Worm (Caenorhabditis elegans): Measurements from ENCODE around the gene idpp-8.

The idpp-8 gene

DNA sequence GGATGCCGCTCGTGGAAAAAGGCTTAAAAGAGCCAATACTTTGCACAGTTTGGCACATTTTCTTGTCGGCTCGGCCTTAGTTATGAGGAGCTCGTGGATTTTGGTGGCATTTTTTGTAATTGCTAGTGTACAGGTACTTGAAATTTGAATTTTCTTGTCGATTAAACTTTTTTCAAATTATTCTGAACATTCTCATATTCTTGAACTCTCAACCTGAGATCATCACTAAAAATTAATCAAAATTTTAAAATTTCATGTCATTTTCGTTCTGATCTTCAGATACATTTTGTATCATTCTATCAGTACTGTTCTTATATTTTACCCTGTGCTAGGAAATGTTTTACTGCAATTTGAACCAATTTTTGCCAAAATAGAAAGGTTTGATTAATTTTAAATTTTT is 6.1 kb downstream of the idpp-8 start, which contains the start of gene idpp-4:
Gene idpp-4 (plus strand): TSS at position 51 of the 400 bp plus-strand sequence.
- TF ChIP-seq lsy-2 (tag; optimal IDR thresholded peaks at IDR 0.05) (no peak), nhr-21 (tag; optimal IDR thresholded peaks at IDR 0.05) (no peak), nhr-11 (tag; optimal IDR thresholded peaks at IDR 0.05) (no peak), nhr-237 (tag; optimal IDR thresholded peaks at IDR 0.05) (no peak), mbf-1 (tag; optimal IDR thresholded peaks at IDR 0.05) (no peak), lin-13 (GFP tag; optimal IDR thresholded peaks at IDR 0.05) (no peak), crh-2 (tag; optimal IDR thresholded peaks at IDR 0.05) (no peak), blmp-1 (tag; optimal IDR thresholded peaks at IDR 0.05; ENCODE audit: insufficient read depth) (no peak), Y55F3AM.14 (GFP tag; optimal IDR thresholded peaks at IDR 0.05) (no peak), nhr-12 (tag; optimal IDR thresholded peaks at IDR 0.05) (no peak), zag-1 (tag; optimal IDR thresholded peaks at IDR 0.05) (no peak), alr-1 (tag; optimal IDR thresholded peaks at IDR 0.05) (no peak), unc-62 (GFP tag; optimal IDR thresholded peaks at IDR 0.05) (no peak)

- no peak for TF ChIP-seq nhr-10 (tag; optimal IDR thresholded peaks at IDR 0.05)
- no peak for TF ChIP-seq mab-5 (tag; optimal IDR thresholded peaks at IDR 0.05)
- no peak for TF ChIP-seq unc-55 (GFP tag; optimal IDR thresholded peaks at IDR 0.05)
- TF ChIP-seq unc-62 (GFP tag; optimal IDR thresholded peaks at IDR 0.05): no peak
- no peak for TF ChIP-seq nhr-129 (tag; optimal IDR thresholded peaks at IDR 0.05)
- no peak for TF ChIP-seq crh-2 (tag; optimal IDR thresholded peaks at IDR 0.05)
- no peak for TF ChIP-seq F13H6.1 (tag; optimal IDR thresholded peaks at IDR 0.05)
- TF ChIP-seq mbf-1 (tag; optimal IDR thresholded peaks at IDR 0.05): no peak
- TF ChIP-seq ztf-4 (tag; optimal IDR thresholded peaks at IDR 0.05): no peak
- no peak for TF ChIP-seq nhr-23 (tag; optimal IDR thresholded peaks at IDR 0.05)
- no peak for TF ChIP-seq Y55F3AM.14 (GFP tag; optimal IDR thresholded peaks at IDR 0.05)
- no peak for TF ChIP-seq ceh-82 (tag; optimal IDR thresholded peaks at IDR 0.05)
These were observed 10.4 kb downstream of the idpp-8 start, which contains the start of gene appg-1 for ce11 chrII:10325615-10326232. appg-1 (plus strand) TSS chrII:10326041.

ce11 chrII:10329754-10330153 is 14.4 kb downstream of the idpp-8 start:
- TF ChIP-seq nhr-21 (tag; optimal IDR thresholded peaks at IDR 0.05): no peak

- no peak for TF ChIP-seq peb-1 (tag; optimal IDR thresholded peaks at IDR 0.05)
- TF ChIP-seq nhr-10 (tag; optimal IDR thresholded peaks at IDR 0.05): no peak
- no peak for TF ChIP-seq lin-11 (tag; optimal IDR thresholded peaks at IDR 0.05)
- no peak for TF ChIP-seq sma-9 (GFP tag; optimal IDR thresholded peaks at IDR 0.05)
- no peak for TF ChIP-seq sma-9 (tag; optimal IDR thresholded peaks at IDR 0.05)
- no peak for TF ChIP-seq lsy-2 (tag; optimal IDR thresholded peaks at IDR 0.05)
These were observed 29.7 kb downstream of the idpp-8 start, which contains the start of gene pro-2 for ce11 chrII:10345012-10345411. pro-2 (minus strand) TSS chrII:10345112.

ce11 chrII:10346075-10346474 is 30.7 kb downstream of the idpp-8 start, which contains the start of gene C07E3.10:
C07E3.10 (plus strand) TSS chrII:10346375.
- TF ChIP-seq ceh-82 (tag; optimal IDR thresholded peaks at IDR 0.05) (no peak), egl-27 (tag; optimal IDR thresholded peaks at IDR 0.05) (no peak), lin-11 (tag; optimal IDR thresholded peaks at IDR 0.05) (no peak), nhr-77 (tag; optimal IDR thresholded peaks at IDR 0.05) (no peak), Y55F3AM.14 (GFP tag; optimal IDR thresholded peaks at IDR 0.05) (no peak), ztf-11 (tag; optimal IDR thresholded peaks at IDR 0.05) (no peak), alr-1 (tag; optimal IDR thresholded peaks at IDR 0.05) (no peak), gmeb-1 (tag; optimal IDR thresholded peaks at IDR 0.05) (no peak), ztf-4 (tag; optimal IDR thresholded peaks at IDR 0.05) (no peak), F13H6.1 (tag; optimal IDR thresholded peaks at IDR 0.05) (no peak), ztf-1 (GFP tag; conservative IDR thresholded peaks at IDR 0.05) (no peak), blmp-1 (tag; optimal IDR thresholded peaks at IDR 0.05; ENCODE audit: insufficient read depth) (no peak), elt-3 (tag; optimal IDR thresholded peaks at IDR 0.05) (no peak), skn-1 (tag; optimal IDR thresholded peaks at IDR 0.05) (no peak), dmd-4 (tag; optimal IDR thresholded peaks at IDR 0.05) (no peak), snpc-4 (tag; optimal IDR thresholded peaks at IDR 0.05) (no peak), crh-2 (tag; optimal IDR thresholded peaks at IDR 0.05) (no peak), nhr-6 (tag; optimal IDR thresholded peaks at IDR 0.05) (no peak)

Data from whole organism, L2 larva.